Fruit fly (Drosophila melanogaster): ENCODE measurements around the gene nero.

The nero gene

dm6 chr3R:31793664-31794417, 46.5 kb upstream of the nero start, which contains the start of the genes Mccc1 and Acf (continued):
- TF ChIP-seq wek (GFP tag; optimal IDR thresholded peaks at IDR 0.05): no peak
- peak; percentile 60; the same call in 1 of the 3 replicates for TF ChIP-seq CG34224 (GFP tag; IDR thresholded peaks at IDR 0.05; ENCODE audit: partially characterized antibody)
- no peak for TF ChIP-seq dysf (GFP tag; IDR thresholded peaks at IDR 0.05)
- peak; percentile 59; the same call in 2 of the 3 replicates for TF ChIP-seq ci (GFP tag; IDR thresholded peaks at IDR 0.05)
- TF ChIP-seq CG11247 (GFP tag; IDR thresholded peaks at IDR 0.05): 0 out of 2 replicates have a peak, but pooled peaks have one; percentile 30
- TF ChIP-seq prd (optimal IDR thresholded peaks at IDR 0.05): no peak
- TF ChIP-seq prd (GFP tag; IDR thresholded peaks at IDR 0.05): peak; percentile 38; the same call in 1 of the 3 replicates
- TF ChIP-seq gsb-n (tag; optimal IDR thresholded peaks at IDR 0.05): no peak
- no peak for TF ChIP-seq CG15696 (tag; optimal IDR thresholded peaks at IDR 0.05)
- no peak for TF ChIP-seq Fer2 (tag; optimal IDR thresholded peaks at IDR 0.05)
- peak; percentile 42 for TF ChIP-seq Chrac-16 (GFP tag; optimal IDR thresholded peaks at IDR 0.05)
- no peak for TF ChIP-seq Oaz (GFP tag; IDR thresholded peaks at IDR 0.05)
- peak; percentile 36 for TF ChIP-seq nmo (GFP tag; optimal IDR thresholded peaks at IDR 0.05)
- TF ChIP-seq CG6791 (GFP tag; IDR thresholded peaks at IDR 0.05; ENCODE audit: partially characterized antibody): peak; percentile 68; the same call in 2 of the 3 replicates
- TF ChIP-seq CG17612 (GFP tag; IDR thresholded peaks at IDR 0.05): no peak
- peak; percentile 31 for TF ChIP-seq HLH54F (GFP tag; optimal IDR thresholded peaks at IDR 0.05)
- TF ChIP-seq Mrtf (GFP tag; IDR thresholded peaks at IDR 0.05): no peak
- TF ChIP-seq CG42726 (GFP tag; IDR thresholded peaks at IDR 0.05; ENCODE audit: partially characterized antibody): no peak
- no peak for TF ChIP-seq z (GFP tag; IDR thresholded peaks at IDR 0.05)
- TF ChIP-seq CG8089 (GFP tag; optimal IDR thresholded peaks at IDR 0.05): no peak
- TF ChIP-seq Atf6 (GFP tag; IDR thresholded peaks at IDR 0.05): no peak
- TF ChIP-seq H2.0 (GFP tag; IDR thresholded peaks at IDR 0.05): no peak
- TF ChIP-seq Vsx1 (GFP tag; optimal IDR thresholded peaks at IDR 0.05): no peak
- TF ChIP-seq HmgD (GFP tag; optimal IDR thresholded peaks at IDR 0.05): no peak
- TF ChIP-seq CG3995 (GFP tag; optimal IDR thresholded peaks at IDR 0.05): peak; percentile 37
- no peak for TF ChIP-seq PHDP (tag; optimal IDR thresholded peaks at IDR 0.05)
- peak; percentile 69 for TF ChIP-seq Scr (GFP tag; IDR thresholded peaks at IDR 0.05; ENCODE audit: partially characterized antibody)
- peak; percentile 10 for TF ChIP-seq CG13624 (GFP tag; optimal IDR thresholded peaks at IDR 0.05)
- TF ChIP-seq Dll (GFP tag; IDR thresholded peaks at IDR 0.05; ENCODE audit: partially characterized antibody): peak; percentile 73
- peak; percentile 47 for TF ChIP-seq zen (tag; optimal IDR thresholded peaks at IDR 0.05)
- no peak for TF ChIP-seq Lim3 (GFP tag; IDR thresholded peaks at IDR 0.05)
- TF ChIP-seq Abd-B (GFP tag; optimal IDR thresholded peaks at IDR 0.05): no peak
- TF ChIP-seq mirr (GFP tag; optimal IDR thresholded peaks at IDR 0.05): no peak
- TF ChIP-seq ewg (GFP tag; optimal IDR thresholded peaks at IDR 0.05): peak; percentile 44
- peak; percentile 17 for TF ChIP-seq CG1602 (GFP tag; optimal IDR thresholded peaks at IDR 0.05)
- TF ChIP-seq grn (GFP tag; optimal IDR thresholded peaks at IDR 0.05): no peak
- no peak for TF ChIP-seq oc (tag; optimal IDR thresholded peaks at IDR 0.05)
- peak; percentile 91; the same call in 2 of the 3 replicates for TF ChIP-seq CG17361 (GFP tag; IDR thresholded peaks at IDR 0.05)
- TF ChIP-seq Doc2 (GFP tag; IDR thresholded peaks at IDR 0.05): no peak
- TF ChIP-seq CG34422 (GFP tag; IDR thresholded peaks at IDR 0.05): no peak
- TF ChIP-seq ken (GFP tag; IDR thresholded peaks at IDR 0.05): peak; percentile 20; the same call in 1 of the 3 replicates
- no peak for TF ChIP-seq mld (GFP tag; IDR thresholded peaks at IDR 0.05; ENCODE audit: partially characterized antibody)
- no peak for TF ChIP-seq bcd (GFP tag; optimal IDR thresholded peaks at IDR 0.05)
- TF ChIP-seq CG31365 (tag; optimal IDR thresholded peaks at IDR 0.05): no peak
- TF ChIP-seq CG2116 (GFP tag; optimal IDR thresholded peaks at IDR 0.05): peak; percentile 84
- TF ChIP-seq Hsf (GFP tag; optimal IDR thresholded peaks at IDR 0.05): peak; percentile 30
- TF ChIP-seq CG14014 (GFP tag; IDR thresholded peaks at IDR 0.05): 0 out of 2 replicates have a peak, but pooled peaks have one; percentile 15
- peak; percentile 13 for TF ChIP-seq hkb (optimal IDR thresholded peaks at IDR 0.05)
- TF ChIP-seq hkb (GFP tag; IDR thresholded peaks at IDR 0.05): peak; percentile 45; the same call in 1 of the 2 replicates
